Worm (Caenorhabditis elegans): ENCODE data around the gene F55G1.6.

F55G1.6 gene

DNA sequence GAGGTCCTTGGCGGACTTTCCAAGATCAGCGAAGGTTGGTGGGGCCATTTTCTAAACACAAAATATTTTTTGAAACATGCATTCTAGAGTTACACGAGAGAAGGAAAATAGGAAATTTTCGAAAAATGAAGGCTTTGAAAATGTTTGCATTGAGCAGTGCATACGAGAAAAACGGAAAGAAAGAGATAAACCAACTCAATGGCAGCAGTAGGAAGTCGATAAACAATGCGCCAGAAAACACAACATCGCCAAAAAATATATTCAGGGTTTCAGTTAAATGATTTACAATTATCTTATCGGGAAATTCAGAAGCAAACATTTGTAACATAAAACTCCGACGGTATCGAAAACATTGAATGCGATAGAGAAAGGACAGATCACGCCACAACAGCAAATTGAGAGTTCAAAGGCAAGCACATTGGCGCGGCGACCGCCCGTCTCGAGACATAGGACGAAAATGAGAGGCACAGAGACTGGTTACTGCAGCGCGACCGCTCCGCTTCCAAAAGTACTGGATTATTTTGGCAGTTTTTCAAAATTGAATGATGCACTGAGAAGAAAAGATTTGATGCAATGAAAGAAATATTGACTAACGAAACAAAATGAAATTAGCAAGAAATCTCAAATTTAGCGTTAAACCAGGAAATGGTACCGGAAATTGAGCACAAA, 34.7 kb downstream of the F55G1.6 start, which contains the start of the genes vdac-1 and R05G6.5 (continued):
- TF ChIP-seq Y116A8C.19 (tag; optimal IDR thresholded peaks at IDR 0.05; ENCODE audit: borderline replicate concordance) = no peak
- no peak for TF ChIP-seq aha-1 (tag; optimal IDR thresholded peaks at IDR 0.05)
- peak; percentile 80 for TF ChIP-seq nhr-90 (tag; optimal IDR thresholded peaks at IDR 0.05; ENCODE audit: poor library complexity)
- TF ChIP-seq xbp-1 (tag; optimal IDR thresholded peaks at IDR 0.05) = peak; percentile 83
- no peak for TF ChIP-seq hlh-17 (GFP tag; optimal IDR thresholded peaks at IDR 0.05; ENCODE audit: borderline replicate concordance)
- peak; percentile 87 for TF ChIP-seq nhr-19 (GFP tag; conservative IDR thresholded peaks at IDR 0.05)
- TF ChIP-seq lin-15B (tag; optimal IDR thresholded peaks at IDR 0.05) = peak; percentile 72
- TF ChIP-seq lin-35 (GFP tag; optimal IDR thresholded peaks at IDR 0.05) = peak; percentile 94 to 97
- peak; percentile 25 for TF ChIP-seq sup-37 (GFP tag; optimal IDR thresholded peaks at IDR 0.05)
- TF ChIP-seq C16A3.4 (tag; optimal IDR thresholded peaks at IDR 0.05) = peak; percentile 90
- TF ChIP-seq unc-30 (tag; optimal IDR thresholded peaks at IDR 0.05) = no peak
- peak; percentile 28 for TF ChIP-seq fkh-10 (GFP tag; optimal IDR thresholded peaks at IDR 0.05)
- TF ChIP-seq tbx-2 (tag; optimal IDR thresholded peaks at IDR 0.05) = peak; percentile 86
- TF ChIP-seq nhr-12 (tag; optimal IDR thresholded peaks at IDR 0.05) = no peak
- TF ChIP-seq snu-23 (GFP tag; optimal IDR thresholded peaks at IDR 0.05) = peak; percentile 93
- TF ChIP-seq unc-130 (tag; optimal IDR thresholded peaks at IDR 0.05) = peak; percentile 81
- TF ChIP-seq pax-3 (tag; optimal IDR thresholded peaks at IDR 0.05) = peak; percentile 47
- TF ChIP-seq alr-1 (tag; optimal IDR thresholded peaks at IDR 0.05; ENCODE audit: borderline replicate concordance) = no peak
- no peak for TF ChIP-seq pag-3 (tag; optimal IDR thresholded peaks at IDR 0.05; ENCODE audit: borderline replicate concordance, insufficient read depth)
- TF ChIP-seq blmp-1 (tag; optimal IDR thresholded peaks at IDR 0.05) = peak; percentile 79
- TF ChIP-seq ceh-63 (GFP tag; optimal IDR thresholded peaks at IDR 0.05) = no peak
- peak; percentile 73 for TF ChIP-seq nhr-237 (tag; optimal IDR thresholded peaks at IDR 0.05)
- no peak for TF ChIP-seq efl-3 (GFP tag; optimal IDR thresholded peaks at IDR 0.05)
- TF ChIP-seq lir-3 (tag; optimal IDR thresholded peaks at IDR 0.05; ENCODE audit: poor library complexity) = peak; percentile 7
- TF ChIP-seq pqm-1 (tag; optimal IDR thresholded peaks at IDR 0.05) = peak; percentile 67
- no peak for TF ChIP-seq irx-1 (tag; optimal IDR thresholded peaks at IDR 0.05)
- no peak for TF ChIP-seq hlh-4 (tag; optimal IDR thresholded peaks at IDR 0.05)
- TF ChIP-seq lin-14 (GFP tag; optimal IDR thresholded peaks at IDR 0.05) = peak; percentile 97
- no peak for TF ChIP-seq unc-62 (GFP tag; optimal IDR thresholded peaks at IDR 0.05)
- no peak for TF ChIP-seq F16B12.6 (tag; optimal IDR thresholded peaks at IDR 0.05)
- no peak for TF ChIP-seq nhr-28 (tag; optimal IDR thresholded peaks at IDR 0.05)
- TF ChIP-seq hpl-2 (GFP tag; optimal IDR thresholded peaks at IDR 0.05) = no peak

DNA sequence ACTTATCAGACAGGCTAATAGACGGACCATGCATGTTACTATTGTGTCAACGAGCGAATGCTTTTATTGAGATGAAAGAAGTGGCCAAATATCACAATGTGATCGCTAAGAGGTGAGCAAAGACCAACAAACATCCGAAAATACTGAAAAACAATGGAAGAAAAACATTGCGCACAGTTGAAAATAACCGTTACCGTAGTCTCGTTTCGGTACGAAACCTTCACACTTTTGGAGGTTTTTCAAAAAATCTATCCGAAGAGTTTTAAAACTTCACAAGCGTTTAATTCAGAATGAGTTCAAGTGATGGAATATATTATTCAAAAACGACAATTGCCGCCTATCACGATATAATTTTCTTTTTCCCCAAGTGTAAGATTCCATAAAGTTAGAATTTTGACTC, 35.5 kb downstream of the F55G1.6 start:
- TF ChIP-seq dpl-1 (GFP tag; optimal IDR thresholded peaks at IDR 0.05) (peak; percentile 18 to 51 (median 42)), grh-1 (GFP tag; IDR thresholded peaks at IDR 0.05) (no peak), efl-1 (optimal IDR thresholded peaks at IDR 0.05) (peak; percentile 38 to 56), efl-1 (GFP tag; optimal IDR thresholded peaks at IDR 0.05 in 1 of 2) (peak; percentile 48 to 91), ama-1 (optimal IDR thresholded peaks at IDR 0.05) (no peak), zag-1 (tag; optimal IDR thresholded peaks at IDR 0.05) (no peak), egl-27 (tag; optimal IDR thresholded peaks at IDR 0.05) (no peak), dsc-1 (tag; optimal IDR thresholded peaks at IDR 0.05) (no peak), sup-37 (GFP tag; optimal IDR thresholded peaks at IDR 0.05) (no peak), lin-35 (GFP tag; optimal IDR thresholded peaks at IDR 0.05) (peak in 1 of 2 experiments; percentile 65), unc-98 (GFP tag; IDR thresholded peaks at IDR 0.05) (no peak), lsy-2 (tag; optimal IDR thresholded peaks at IDR 0.05) (peak; percentile 51 to 87), snu-23 (GFP tag; optimal IDR thresholded peaks at IDR 0.05) (no peak), efl-3 (GFP tag; optimal IDR thresholded peaks at IDR 0.05) (no peak)

Measured in whole organism, L1 larva.